Worm (Caenorhabditis elegans) whole organism, L1 larva: ENCODE measurements around the gene ife-1.

Experiments
- C34B4.2 ChIP-seq: sonication (generic microtip); optimal IDR thresholded peaks from 2 replicates; lab custom pipeline; 2017; ENCODE audit warnings: mild to moderate bottlenecking, missing genetic modification characterization, missing compliant biosample characterization
- egl-13 ChIP-seq: sonication (generic microtip); optimal IDR thresholded peaks from 2 replicates; lab custom pipeline; 2016; ENCODE audit warnings: missing genotype, missing genetic modification reagents, missing genetic modification characterization, missing compliant biosample characterization
- ets-5 ChIP-seq: fragments of 200-800 bp; sonication (Bioruptor generic); IDR thresholded peaks from 2 replicates; pipeline ENCODE4 v1.3.6; 2022; ENCODE audit warnings: missing genetic modification characterization, missing compliant biosample characterization
- fkh-10 ChIP-seq: sonication (generic microtip); optimal IDR thresholded peaks from 2 replicates; lab custom pipeline; 2017; ENCODE audit warnings: missing biosample characterization, missing genetic modification reagents, missing genetic modification characterization
- lin-13 ChIP-seq: fragments of 150-350 bp; optimal IDR thresholded peaks from 2 replicates; lab custom pipeline; 2014; ENCODE audit warnings: missing biosample characterization, missing genetic modification reagents, missing genetic modification characterization
- nhr-76 ChIP-seq: sonication (generic microtip); optimal IDR thresholded peaks from 2 replicates; lab custom pipeline; 2017; ENCODE audit warnings: missing biosample characterization, missing genetic modification characterization
- tbx-2 ChIP-seq: sonication (generic microtip); optimal IDR thresholded peaks from 2 replicates; lab custom pipeline; 2016; ENCODE audit warnings: missing genetic modification characterization, missing compliant biosample characterization

- TF ChIP-seq lin-13 (GFP tag; lab: Kevin White, UChicago) (no peak), C34B4.2 (tag; lab: Kevin White, UChicago) (no peak), nhr-76 (tag; lab: Kevin White, UChicago) (no peak), tbx-2 (tag; lab: Kevin White, UChicago) (no peak), ets-5 (GFP tag; lab: Robert Waterston, UW) (no peak), egl-13 (tag; lab: Kevin White, UChicago) (no peak), fkh-10 (GFP tag; lab: Kevin White, UChicago) (no peak)
These were observed 37.7 kb upstream of the ife-1 start for ce11 chrIII:13305537-13305936.
